Worm (Caenorhabditis elegans) whole organism, L3 larva: ENCODE results near the gene C33A11.2.

ENCODE experiments used
- R02D3.7 ChIP-seq: fragments of 150-350 bp; optimal IDR thresholded peaks from 2 replicates; lab custom pipeline; 2014; ENCODE audit warnings: missing biosample characterization, missing genetic modification characterization
- aly-2 ChIP-seq: fragments of 150-350 bp; optimal IDR thresholded peaks from 2 replicates; lab custom pipeline; 2014; ENCODE audit warnings: missing biosample characterization, missing genetic modification characterization
- ama-1 ChIP-seq: fragments of 150-350 bp; optimal IDR thresholded peaks from 2 replicates; lab custom pipeline; 2018
- ceh-16 ChIP-seq: sonication (generic microtip); optimal IDR thresholded peaks from 2 replicates; lab custom pipeline; 2017; ENCODE audit warnings: missing biosample characterization, missing genetic modification characterization
- ceh-28 ChIP-seq: fragments of 150-350 bp; optimal IDR thresholded peaks from 2 replicates; lab custom pipeline; 2014; ENCODE audit warnings: missing biosample characterization, missing genetic modification reagents, missing genetic modification characterization
- egl-27 ChIP-seq: sonication (generic microtip); optimal IDR thresholded peaks from 4 replicates; lab custom pipeline; 2017; ENCODE audit warnings: missing biosample characterization, missing genetic modification reagents, missing genetic modification characterization
- elt-2 ChIP-seq: sonication (generic microtip); optimal IDR thresholded peaks from 2 replicates; lab custom pipeline; 2016; ENCODE audit warnings: missing genetic modification reagents, mild to moderate bottlenecking, missing genetic modification characterization, missing compliant biosample characterization
- elt-3 ChIP-seq, 3 experiments: fragments of 150-350 bp in 1 of 3; sonication (generic microtip) in 2 of 3; optimal IDR thresholded peaks; 2 replicates in 2 of 3; 4 replicates in 1 of 3; lab custom pipeline; 2014 to 2017; ENCODE audit warnings: missing biosample characterization in 3 of 3, missing genetic modification characterization in 3 of 3
- fkh-10 ChIP-seq: sonication (generic microtip); optimal IDR thresholded peaks from 2 replicates; lab custom pipeline; 2017; ENCODE audit warnings: missing biosample characterization, missing genetic modification reagents, missing genetic modification characterization
- fkh-2 ChIP-seq: fragments of 150-350 bp; optimal IDR thresholded peaks from 2 replicates; lab custom pipeline; 2014; ENCODE audit warnings: missing biosample characterization, missing genetic modification reagents, missing genetic modification characterization
- fos-1 ChIP-seq: fragments of 150-350 bp; optimal IDR thresholded peaks from 2 replicates; lab custom pipeline; 2014; ENCODE audit warnings: missing biosample characterization, missing genetic modification characterization
- hmg-11 ChIP-seq: sonication (generic microtip); optimal IDR thresholded peaks from 2 replicates; lab custom pipeline; 2016; ENCODE audit warnings: missing genetic modification characterization, missing compliant biosample characterization
- jun-1 ChIP-seq: fragments of 150-350 bp; optimal IDR thresholded peaks from 2 replicates; lab custom pipeline; 2014; ENCODE audit warnings: missing biosample characterization, missing genetic modification reagents, missing genetic modification characterization
- lin-39 ChIP-seq: fragments of 150-350 bp; optimal IDR thresholded peaks from 2 replicates; lab custom pipeline; 2018; ENCODE audit warnings: missing biosample characterization, missing genetic modification reagents, missing genetic modification characterization
- lsy-12 ChIP-seq: sonication (generic microtip); optimal IDR thresholded peaks from 2 replicates; lab custom pipeline; 2016; ENCODE audit warnings: mild to moderate bottlenecking, missing genetic modification characterization, missing compliant biosample characterization
- mdl-1 ChIP-seq: fragments of 150-350 bp; optimal IDR thresholded peaks from 2 replicates; lab custom pipeline; 2014; ENCODE audit warnings: missing biosample characterization, missing genetic modification characterization
- nfya-1 ChIP-seq: sonication (generic microtip); optimal IDR thresholded peaks from 2 replicates; lab custom pipeline; 2017; ENCODE audit warnings: missing genetic modification characterization, mild to moderate bottlenecking, missing compliant biosample characterization, antibody characterized with exemption, moderate library complexity; ENCODE audit not compliant: insufficient read depth
- nhr-11 ChIP-seq: fragments of 150-350 bp; optimal IDR thresholded peaks from 2 replicates; lab custom pipeline; 2014; ENCODE audit warnings: missing biosample characterization, missing genetic modification characterization
- nhr-237 ChIP-seq: fragments of 150-350 bp; optimal IDR thresholded peaks from 2 replicates; lab custom pipeline; 2014; ENCODE audit warnings: missing biosample characterization, missing genetic modification characterization
- nhr-28 ChIP-seq: fragments of 150-350 bp; optimal IDR thresholded peaks from 2 replicates; lab custom pipeline; 2014; ENCODE audit warnings: missing biosample characterization, missing genetic modification characterization
- nhr-43 ChIP-seq: sonication (generic microtip); optimal IDR thresholded peaks from 2 replicates; lab custom pipeline; 2016; ENCODE audit warnings: mild to moderate bottlenecking, missing genetic modification characterization, missing compliant biosample characterization; ENCODE audit not compliant: poor library complexity, severe bottlenecking
- nhr-67 ChIP-seq: fragments of 150-350 bp; optimal IDR thresholded peaks from 2 replicates; lab custom pipeline; 2014; ENCODE audit warnings: missing biosample characterization, missing genetic modification characterization
- nhr-77 ChIP-seq: fragments of 150-350 bp; optimal IDR thresholded peaks from 2 replicates; lab custom pipeline; 2014; ENCODE audit warnings: missing biosample characterization, missing genetic modification characterization
- pha-4 ChIP-seq: fragments of 150-350 bp; optimal IDR thresholded peaks from 2 replicates; lab custom pipeline; 2014; ENCODE audit warnings: missing biosample characterization, missing genetic modification reagents, missing genetic modification characterization
- pqm-1 ChIP-seq: fragments of 150-350 bp; optimal IDR thresholded peaks from 2 replicates; lab custom pipeline; 2017; ENCODE audit warnings: missing biosample characterization, missing genetic modification characterization, inconsistent platforms
- sea-2 ChIP-seq: fragments of 150-350 bp; sonication (generic microtip); optimal IDR thresholded peaks from 4 replicates; lab custom pipeline; 2014; ENCODE audit warnings: missing biosample characterization, missing genetic modification reagents, missing genetic modification characterization
- snpc-4 ChIP-seq: fragments of 150-350 bp; optimal IDR thresholded peaks from 2 replicates; lab custom pipeline; 2014; ENCODE audit warnings: missing biosample characterization, missing genetic modification characterization
- tbx-2 ChIP-seq: sonication (generic microtip); optimal IDR thresholded peaks from 2 replicates; lab custom pipeline; 2016; ENCODE audit warnings: mild to moderate bottlenecking, missing genetic modification characterization, missing compliant biosample characterization
- unc-62 ChIP-seq: fragments of 150-350 bp; sonication (generic microtip); optimal IDR thresholded peaks from 4 replicates; lab custom pipeline; 2014; ENCODE audit warnings: missing biosample characterization, missing genetic modification reagents, missing genetic modification characterization
- zag-1 ChIP-seq: fragments of 150-350 bp; optimal IDR thresholded peaks from 2 replicates; lab custom pipeline; 2014; ENCODE audit warnings: missing biosample characterization, missing genetic modification characterization
- ztf-11 ChIP-seq: fragments of 150-350 bp; optimal IDR thresholded peaks from 2 replicates; lab custom pipeline; 2014; ENCODE audit warnings: missing biosample characterization, missing genetic modification characterization
- ztf-4 ChIP-seq: fragments of 150-350 bp; optimal IDR thresholded peaks from 2 replicates; lab custom pipeline; 2014; ENCODE audit warnings: missing biosample characterization, missing genetic modification characterization

Gene C33A11.2

ce11 chrX:15388259-15388658 lies 22.5 kb downstream of the C33A11.2 start:
- TF ChIP-seq snpc-4 (tag; lab: Kevin White, UChicago) (peak; percentile 28), elt-3 (tag; optimal IDR thresholded peaks at IDR 0.05; lab: Kevin White, UChicago) (no peak), tbx-2 (tag; lab: Kevin White, UChicago) (no peak)

ce11 chrX:15389853-15390252 lies 24.1 kb downstream of the C33A11.2 start:
- TF ChIP-seq nhr-11 (tag; lab: Kevin White, UChicago) (peak; percentile 79), nhr-43 (no peak)

DNA sequence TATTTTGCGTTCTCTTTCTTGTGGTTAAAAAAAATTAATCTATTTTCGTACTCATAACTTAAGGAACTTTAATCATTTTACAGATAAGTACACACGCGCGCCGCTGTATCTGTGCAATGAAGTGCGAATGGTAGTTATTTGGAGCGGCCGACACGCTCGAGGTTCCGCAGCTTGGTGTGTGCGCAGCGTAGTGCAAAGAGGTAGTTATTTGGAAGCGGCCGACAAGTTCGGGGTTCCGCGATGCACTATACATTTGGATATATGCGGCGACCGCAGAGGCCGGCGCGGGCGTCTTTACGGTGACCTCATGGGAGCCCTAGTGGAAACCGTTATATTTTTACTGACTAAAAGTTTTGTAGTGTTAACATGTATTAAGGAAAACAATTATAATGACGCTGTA lies 26.9 kb downstream of the C33A11.2 start:
- TF ChIP-seq nfya-1 (tag; lab: Kevin White, UChicago) (no peak), nhr-67 (tag; lab: Kevin White, UChicago) (no peak), ztf-11 (no peak), nhr-28 (tag; lab: Kevin White, UChicago) (no peak), jun-1 (no peak), R02D3.7 (tag; lab: Kevin White, UChicago) (no peak), snpc-4 (tag; lab: Kevin White, UChicago) (peak; percentile 44)

DNA sequence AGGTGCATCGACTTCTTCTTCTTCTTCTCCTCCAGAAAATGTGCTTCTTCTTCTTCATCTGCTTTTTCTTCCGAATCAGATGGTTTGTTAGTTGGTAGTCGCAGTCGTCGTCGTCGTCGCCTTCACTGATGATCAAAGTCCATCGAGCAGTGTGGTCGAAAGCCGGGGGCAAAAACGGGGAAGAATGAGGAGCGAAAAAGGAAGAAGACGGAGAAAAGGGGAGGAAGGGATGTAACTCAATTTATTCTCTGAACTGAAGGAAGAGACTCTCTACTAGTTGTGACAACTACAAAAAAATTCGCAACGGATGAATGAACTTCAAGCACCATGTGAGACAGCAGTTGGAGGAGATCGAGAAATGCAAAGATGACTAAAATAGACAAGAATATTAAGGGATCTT lies 29.9 kb downstream of the C33A11.2 start:
- TF ChIP-seq unc-62: no peak
- no peak for TF ChIP-seq nhr-28 (tag; lab: Kevin White, UChicago)
- no peak for TF ChIP-seq hmg-11 (tag; lab: Kevin White, UChicago)
- no peak for TF ChIP-seq sea-2 (GFP tag; lab: Kevin White, UChicago)
- TF ChIP-seq ceh-28 (tag; lab: Kevin White, UChicago): no peak
- no peak for TF ChIP-seq ztf-4 (tag; lab: Kevin White, UChicago)
- TF ChIP-seq pqm-1: no peak
- TF ChIP-seq nfya-1 (tag; lab: Kevin White, UChicago): peak; percentile 26
- no peak for TF ChIP-seq pha-4
- no peak for TF ChIP-seq lsy-12
- TF ChIP-seq jun-1: no peak
- TF ChIP-seq egl-27 (tag; lab: Kevin White, UChicago): no peak
- no peak for TF ChIP-seq elt-2
- no peak for TF ChIP-seq nhr-11 (tag; lab: Kevin White, UChicago)
- TF ChIP-seq fkh-10 (GFP tag; lab: Kevin White, UChicago): peak; percentile 39
- TF ChIP-seq nhr-43: no peak

- TF ChIP-seq zag-1 (no peak), egl-27 (tag; lab: Kevin White, UChicago) (no peak), R02D3.7 (tag; lab: Kevin White, UChicago) (no peak), ceh-16 (tag; lab: Kevin White, UChicago) (no peak), aly-2 (tag; lab: Kevin White, UChicago) (no peak), fos-1 (tag; lab: Kevin White, UChicago) (no peak), ama-1 (lab: Kevin White, UChicago) (no peak)
These were observed 41.8 kb downstream of the C33A11.2 start, which contains the start of gene psa-3 for ce11 chrX:15407631-15408030. Gene psa-3, plus strand, starts transcription at chrX:15407931.

ce11 chrX:15408577-15408976 lies 42.8 kb downstream of the C33A11.2 start:
- no peak for TF ChIP-seq lin-39 (tag; lab: Kevin White, UChicago)
- TF ChIP-seq zag-1: no peak
- no peak for TF ChIP-seq nhr-237 (tag; lab: Kevin White, UChicago)
- no peak for TF ChIP-seq fkh-2 (tag; lab: Kevin White, UChicago)
- TF ChIP-seq pha-4: peak; percentile 46
- TF ChIP-seq fkh-10 (GFP tag; lab: Kevin White, UChicago): no peak
- TF ChIP-seq ztf-4 (tag; lab: Kevin White, UChicago): no peak
- TF ChIP-seq pqm-1: peak; percentile 88
- TF ChIP-seq ztf-11: no peak
- TF ChIP-seq jun-1: peak; percentile 57
- no peak for TF ChIP-seq R02D3.7 (tag; lab: Kevin White, UChicago)
- no peak for TF ChIP-seq nhr-28 (tag; lab: Kevin White, UChicago)
- TF ChIP-seq nhr-77 (tag; lab: Kevin White, UChicago): no peak
- TF ChIP-seq elt-3 (tag; optimal IDR thresholded peaks at IDR 0.05; lab: Kevin White, UChicago): no peak
- TF ChIP-seq elt-2: peak; percentile 94
- no peak for TF ChIP-seq mdl-1
